Fruit fly (Drosophila melanogaster) whole organism, embryonic: ENCODE measurements around the gene AlaRS-m.

Experiments used
- CG10267 ChIP-seq: fragments of 200-800 bp; sonication (Bioruptor generic); optimal IDR thresholded peaks from 2 replicates; lab custom pipeline; 2018; ENCODE audit warnings: missing biosample characterization, mild to moderate bottlenecking, missing genetic modification characterization, moderate library complexity
- CG15479 ChIP-seq: fragments of 200-800 bp; sonication (Bioruptor generic); optimal IDR thresholded peaks from 3 replicates; lab custom pipeline; 2019; ENCODE audit warnings: missing biosample characterization, mild to moderate bottlenecking, missing genetic modification characterization, moderate library complexity
- CG15601 ChIP-seq: fragments of 200-800 bp; sonication (Bioruptor generic); optimal IDR thresholded peaks from 3 replicates; lab custom pipeline; 2019; ENCODE audit warnings: missing biosample characterization, mild to moderate bottlenecking, missing genetic modification characterization, moderate library complexity
- CG17328 ChIP-seq: fragments of 200-800 bp; sonication (Bioruptor generic); IDR thresholded peaks from 2 replicates; pipeline ENCODE4 v1.3.6; 2022; ENCODE audit warnings: missing biosample characterization, missing genetic modification characterization
- CG18476 ChIP-seq: fragments of 200-800 bp; sonication (Bioruptor generic); optimal IDR thresholded peaks from 2 replicates; lab custom pipeline; 2016; ENCODE audit warnings: missing biosample characterization, mild to moderate bottlenecking, missing genetic modification characterization
- CG2120 ChIP-seq: fragments of 200-800 bp; sonication (Bioruptor generic); optimal IDR thresholded peaks from 3 replicates; lab custom pipeline; 2016; ENCODE audit warnings: missing biosample characterization, missing genetic modification characterization
- CG30431 ChIP-seq: fragments of 200-800 bp; sonication (Bioruptor generic); optimal IDR thresholded peaks from 2 replicates; lab custom pipeline; 2017; ENCODE audit warnings: missing biosample characterization, missing genetic modification characterization
- CG3163 ChIP-seq: fragments of 200-800 bp; sonication (Bioruptor generic); optimal IDR thresholded peaks from 3 replicates; lab custom pipeline; 2016; ENCODE audit warnings: missing biosample characterization, missing genetic modification characterization
- CG4820 ChIP-seq: fragments of 200-800 bp; sonication (Bioruptor generic); optimal IDR thresholded peaks from 3 replicates; lab custom pipeline; 2016; ENCODE audit warnings: missing biosample characterization, missing genetic modification characterization
- CG6272 ChIP-seq: fragments of 200-800 bp; sonication (Bioruptor generic); IDR thresholded peaks from 2 replicates; pipeline ENCODE4 v1.3.6; 2022; ENCODE audit warnings: missing biosample characterization, missing genetic modification characterization
- CG6654 ChIP-seq: fragments of 200-800 bp; sonication (Bioruptor generic); optimal IDR thresholded peaks from 2 replicates; lab custom pipeline; 2017; ENCODE audit warnings: missing biosample characterization, mild to moderate bottlenecking, missing genetic modification characterization
- CG6689 ChIP-seq: fragments of 200-800 bp; sonication (Bioruptor generic); IDR thresholded peaks from 2 replicates; pipeline ENCODE4 v1.3.6; 2022; ENCODE audit warnings: missing biosample characterization, missing genetic modification characterization
- CG6813 ChIP-seq: fragments of 200-800 bp; sonication (Bioruptor generic); optimal IDR thresholded peaks from 2 replicates; lab custom pipeline; 2017; ENCODE audit warnings: missing biosample characterization, missing genetic modification characterization, mild to moderate bottlenecking, moderate library complexity, missing genetic modification reagents
- CG8478 ChIP-seq: fragments of >200 bp; optimal IDR thresholded peaks from 2 replicates; lab custom pipeline; 2018
- CG8765 ChIP-seq: fragments of 200-800 bp; sonication (Bioruptor generic); IDR thresholded peaks from 2 replicates; pipeline ENCODE4 v1.3.6; 2022; ENCODE audit warnings: missing biosample characterization, missing genetic modification characterization
- CG9215 ChIP-seq: fragments of 200-800 bp; sonication (Bioruptor generic); IDR thresholded peaks from 2 replicates; pipeline ENCODE4 v1.3.6; 2022; ENCODE audit warnings: missing biosample characterization, missing genetic modification characterization
- Deaf1 ChIP-seq: fragments of 200-800 bp; optimal IDR thresholded peaks from 3 replicates; lab custom pipeline; 2019; ENCODE audit warnings: missing biosample characterization, mild to moderate bottlenecking, missing genetic modification characterization, moderate library complexity
- HLH3B ChIP-seq: fragments of 200-800 bp; sonication (Bioruptor generic); IDR thresholded peaks from 2 replicates; pipeline ENCODE4 v1.3.6; 2022; ENCODE audit warnings: missing biosample characterization, missing genetic modification characterization
- HmgZ ChIP-seq: fragments of 200-800 bp; sonication (Bioruptor generic); optimal IDR thresholded peaks from 2 replicates; lab custom pipeline; 2018; ENCODE audit warnings: missing biosample characterization, mild to moderate bottlenecking, missing genetic modification characterization
- Hr51 ChIP-seq, 2 experiments: fragments of 200-800 bp; sonication (Bioruptor generic); optimal IDR thresholded peaks; 2 replicates in 1 of 2; 3 replicates in 1 of 2; lab custom pipeline; 2016 to 2018; ENCODE audit warnings: missing biosample characterization in 2 of 2, missing genetic modification characterization in 2 of 2, mild to moderate bottlenecking in 1 of 2, moderate library complexity in 1 of 2
- Lhr ChIP-seq: fragments of 200-800 bp; sonication (Bioruptor generic); optimal IDR thresholded peaks from 3 replicates; lab custom pipeline; 2017; ENCODE audit warnings: mild to moderate bottlenecking, missing biosample characterization, missing genetic modification reagents, missing genetic modification characterization
- Lim3 ChIP-seq: fragments of 200-800 bp; sonication (Bioruptor generic); IDR thresholded peaks from 2 replicates; pipeline ENCODE4 v1.3.6; 2022; ENCODE audit warnings: missing biosample characterization, missing genetic modification characterization
- MBD-R2 ChIP-seq: fragments of 200-800 bp; sonication (Bioruptor generic); IDR thresholded peaks from 2 replicates; pipeline ENCODE4 v1.3.6; 2022; ENCODE audit warnings: missing biosample characterization, missing genetic modification characterization
- MTF-1 ChIP-seq: fragments of 200-800 bp; sonication (Bioruptor generic); optimal IDR thresholded peaks from 2 replicates; lab custom pipeline; 2018; ENCODE audit warnings: missing biosample characterization, mild to moderate bottlenecking, missing genetic modification characterization, borderline replicate concordance
- Mad ChIP-seq: fragments of 200-800 bp; sonication (Bioruptor generic); optimal IDR thresholded peaks from 2 replicates; lab custom pipeline; 2016; ENCODE audit warnings: missing biosample characterization, missing genetic modification characterization
- Mrtf ChIP-seq: fragments of 200-800 bp; sonication (Bioruptor generic); IDR thresholded peaks from 3 replicates; pipeline ENCODE4 v1.3.6; 2022; ENCODE audit warnings: missing biosample characterization, missing genetic modification characterization
- Oaz ChIP-seq: fragments of 200-800 bp; sonication (Bioruptor generic); IDR thresholded peaks from 2 replicates; pipeline ENCODE4 v1.3.6; 2022; ENCODE audit warnings: missing biosample characterization, missing genetic modification characterization
- PHDP ChIP-seq: fragments of 200-800 bp; sonication (Bioruptor generic); optimal IDR thresholded peaks from 3 replicates; lab custom pipeline; 2018; ENCODE audit warnings: missing biosample characterization, mild to moderate bottlenecking, missing genetic modification characterization, moderate library complexity
- Poxn ChIP-seq: fragments of 200-800 bp; sonication (Bioruptor generic); IDR thresholded peaks from 2 replicates; pipeline ENCODE4 v1.3.6; 2022; ENCODE audit warnings: missing biosample characterization, missing genetic modification characterization
- Usf ChIP-seq: fragments of 200-800 bp; sonication (Bioruptor generic); optimal IDR thresholded peaks from 2 replicates; lab custom pipeline; 2017; ENCODE audit warnings: missing genotype, missing biosample characterization, missing genetic modification characterization
- Xbp1 ChIP-seq: fragments of 200-800 bp; sonication (Bioruptor generic); optimal IDR thresholded peaks from 3 replicates; lab custom pipeline; 2016; ENCODE audit warnings: missing biosample characterization, mild to moderate bottlenecking, missing genetic modification characterization
- ara ChIP-seq: fragments of 200-800 bp; sonication (Bioruptor generic); IDR thresholded peaks from 2 replicates; pipeline ENCODE4 v1.3.6; 2022; ENCODE audit warnings: missing biosample characterization, missing genetic modification characterization
- ash1 ChIP-seq: fragments of 200-800 bp; sonication (Bioruptor generic); optimal IDR thresholded peaks from 2 replicates; lab custom pipeline; 2018; ENCODE audit warnings: missing biosample characterization, mild to moderate bottlenecking, missing genetic modification characterization
- az2 ChIP-seq: fragments of 200-800 bp; sonication (Bioruptor generic); optimal IDR thresholded peaks from 3 replicates; lab custom pipeline; 2016; ENCODE audit warnings: missing biosample characterization, missing genetic modification characterization
- cas ChIP-seq: fragments of 200-800 bp; sonication (Bioruptor generic); IDR thresholded peaks from 2 replicates; pipeline ENCODE4 v1.3.6; 2022; ENCODE audit warnings: missing biosample characterization, missing genetic modification characterization
- chif ChIP-seq, 2 experiments: fragments of 200-800 bp; sonication (Bioruptor generic); optimal IDR thresholded peaks; 3 replicates each; lab custom pipeline; 2016; ENCODE audit warnings: missing biosample characterization in 2 of 2, missing genetic modification characterization in 2 of 2
- dan ChIP-seq: fragments of 200-800 bp; sonication (Bioruptor generic); IDR thresholded peaks from 2 replicates; pipeline ENCODE4 v1.3.6; 2022; ENCODE audit warnings: missing biosample characterization, missing genetic modification characterization
- esg ChIP-seq: fragments of 200-800 bp; sonication (Bioruptor generic); conservative IDR thresholded peaks from 2 replicates; pipeline ENCODE4 v1.3.6; 2022; ENCODE audit warnings: missing biosample characterization, missing genetic modification characterization
- gcm ChIP-seq: fragments of 200-800 bp; sonication (Bioruptor generic); optimal IDR thresholded peaks from 2 replicates; lab custom pipeline; 2019; ENCODE audit warnings: missing biosample characterization, mild to moderate bottlenecking, missing genetic modification characterization, moderate library complexity
- gcm2 ChIP-seq: fragments of 200-800 bp; sonication (Bioruptor generic); optimal IDR thresholded peaks from 2 replicates; lab custom pipeline; 2016; ENCODE audit warnings: missing biosample characterization, missing genetic modification characterization
- lilli ChIP-seq: fragments of 200-800 bp; sonication (Bioruptor generic); optimal IDR thresholded peaks from 3 replicates; lab custom pipeline; 2016; ENCODE audit warnings: missing biosample characterization, missing genetic modification characterization
- maf-S ChIP-seq: fragments of 200-800 bp; sonication (Bioruptor generic); optimal IDR thresholded peaks from 2 replicates; lab custom pipeline; 2016; ENCODE audit warnings: missing biosample characterization, missing genetic modification characterization
- mld ChIP-seq: fragments of 200-800 bp; sonication (Bioruptor generic); IDR thresholded peaks from 3 replicates; pipeline ENCODE4 v1.3.6; 2022; ENCODE audit warnings: missing biosample characterization, missing genetic modification characterization; ENCODE audit not compliant: partially characterized antibody
- nerfin-1 ChIP-seq: fragments of 200-800 bp; sonication (Bioruptor generic); optimal IDR thresholded peaks from 3 replicates; lab custom pipeline; 2019; ENCODE audit warnings: missing biosample characterization, mild to moderate bottlenecking, missing genetic modification characterization, moderate library complexity
- repo ChIP-seq: fragments of 200-800 bp; sonication (Bioruptor generic); optimal IDR thresholded peaks from 2 replicates; lab custom pipeline; 2016; ENCODE audit warnings: missing biosample characterization, missing genetic modification characterization
- sc ChIP-seq, 3 experiments: fragments of >200 bp in 2 of 3; fragments of 200-800 bp in 1 of 3; sonication (Bioruptor generic) in 1 of 3; optimal IDR thresholded peaks; 2 replicates in 2 of 3; 3 replicates in 1 of 3; lab custom pipeline; 2017; ENCODE audit warnings: mild to moderate bottlenecking in 1 of 3, missing biosample characterization in 1 of 3, missing genetic modification characterization in 1 of 3, missing genetic modification reagents in 1 of 3
- slou ChIP-seq: fragments of 200-800 bp; sonication (Bioruptor generic); optimal IDR thresholded peaks from 3 replicates; lab custom pipeline; 2016; ENCODE audit warnings: missing biosample characterization, missing genetic modification characterization
- tll ChIP-seq, 2 experiments: fragments of 200-800 bp in 1 of 2; fragments of >200 bp in 1 of 2; sonication (Bioruptor generic) in 1 of 2; optimal IDR thresholded peaks; 2 replicates each; lab custom pipeline; 2017 to 2019; ENCODE audit warnings: missing biosample characterization in 2 of 2, missing genetic modification characterization in 2 of 2, mild to moderate bottlenecking in 1 of 2, moderate library complexity in 1 of 2
- z ChIP-seq: fragments of 200-800 bp; sonication (Bioruptor generic); IDR thresholded peaks from 3 replicates; pipeline ENCODE4 v1.3.6; 2022; ENCODE audit warnings: missing biosample characterization, missing genetic modification characterization

AlaRS-m gene

DNA sequence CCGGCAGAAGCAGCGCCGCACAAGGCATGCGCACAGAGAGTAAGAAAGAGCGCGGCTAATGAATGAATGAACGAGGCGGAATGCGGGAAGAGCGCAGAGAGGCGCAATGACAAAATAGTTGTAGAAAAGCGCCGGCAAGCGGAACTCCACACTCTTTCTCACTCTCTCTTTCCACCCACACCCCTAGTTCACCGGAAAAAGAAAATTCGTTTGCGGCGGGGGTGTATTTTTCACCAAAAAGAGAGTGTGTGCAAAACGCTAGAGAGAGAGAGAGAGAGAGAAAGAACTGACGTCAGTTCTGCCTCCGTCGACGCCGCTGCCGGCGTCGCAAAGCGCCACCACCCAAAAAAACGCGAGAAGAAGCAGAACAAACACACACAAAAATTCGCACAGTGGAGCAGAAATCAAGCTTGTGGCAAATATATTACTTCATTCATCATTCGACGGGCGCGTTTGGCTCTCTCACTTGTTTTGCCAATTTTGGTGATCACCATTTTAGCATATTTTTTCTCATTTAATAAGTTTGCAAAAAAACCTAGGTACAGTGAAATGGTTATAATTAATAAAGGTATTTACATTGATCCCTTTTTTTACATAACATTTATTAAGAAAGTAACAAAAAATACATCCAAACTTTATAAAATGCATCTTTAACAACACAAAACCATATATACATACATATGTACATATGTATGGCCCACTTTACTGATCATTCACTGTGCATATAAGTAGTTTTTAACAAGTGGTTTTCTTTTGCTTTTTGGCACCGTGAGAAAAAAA lies 39.2 kb downstream of the AlaRS-m start (continued):
- no peak for TF ChIP-seq ash1 (GFP tag; lab: Kevin White, UChicago)
- TF ChIP-seq Lhr (GFP tag; lab: Kevin White, UChicago): no peak
- no peak for TF ChIP-seq CG6272 (GFP tag; lab: Robert Waterston, UW)
- TF ChIP-seq CG10267: peak; percentile 19
- peak; percentile 58; the same call in 1 of the 2 replicates for TF ChIP-seq esg (GFP tag; lab: Robert Waterston, UW)
- TF ChIP-seq Hr51 (GFP tag; optimal IDR thresholded peaks at IDR 0.05; lab: Kevin White, UChicago): peak in 1 of 2 experiments; percentile 81
- TF ChIP-seq Mad (GFP tag; lab: Kevin White, UChicago): peak; percentile 10
- TF ChIP-seq chif (GFP tag; optimal IDR thresholded peaks at IDR 0.05; lab: Kevin White, UChicago): peak; percentile 33 to 39
- TF ChIP-seq repo (GFP tag; lab: Kevin White, UChicago): no peak
- TF ChIP-seq dan: no peak
- TF ChIP-seq az2: peak; percentile 53
- TF ChIP-seq nerfin-1 (tag; lab: Kevin White, UChicago): peak; percentile 90
- TF ChIP-seq CG18476 (GFP tag; lab: Kevin White, UChicago): no peak
- no peak; the same call in 1 of the 2 replicates for TF ChIP-seq CG17328 (GFP tag; lab: Robert Waterston, UW)
- no peak for TF ChIP-seq CG8765 (GFP tag; lab: Robert Waterston, UW)
- peak; percentile 86 for TF ChIP-seq CG3163 (GFP tag; lab: Kevin White, UChicago)
- peak; percentile 19 for TF ChIP-seq gcm2
- TF ChIP-seq PHDP: peak; percentile 48
- TF ChIP-seq Xbp1 (GFP tag; lab: Kevin White, UChicago): peak; percentile 55
- TF ChIP-seq HLH3B (GFP tag; lab: Robert Waterston, UW): 0 out of 2 replicates have a peak, but pooled peaks have one; percentile 14
- no peak for TF ChIP-seq CG15601 (tag; lab: Kevin White, UChicago)
- no peak for TF ChIP-seq Poxn
- no peak for TF ChIP-seq cas
- no peak for TF ChIP-seq Mrtf (GFP tag; lab: Robert Waterston, UW)
- peak; percentile 65 for TF ChIP-seq CG15479
- TF ChIP-seq CG30431 (GFP tag; lab: Kevin White, UChicago): peak; percentile 19
- no peak for TF ChIP-seq Oaz
- TF ChIP-seq Usf (GFP tag; lab: Kevin White, UChicago): peak; percentile 39
- no peak for TF ChIP-seq z (GFP tag; lab: Robert Waterston, UW)
- no peak for TF ChIP-seq CG6813
- TF ChIP-seq MBD-R2 (GFP tag; lab: Robert Waterston, UW): peak; percentile 27; the same call in 1 of the 2 replicates
- peak; percentile 32 for TF ChIP-seq CG6654 (GFP tag; lab: Kevin White, UChicago)
- peak; percentile 64 for TF ChIP-seq gcm (GFP tag; lab: Kevin White, UChicago)
- TF ChIP-seq Deaf1 (tag; lab: Kevin White, UChicago): no peak
- TF ChIP-seq Lim3: no peak
- peak; percentile 77 for TF ChIP-seq lilli (GFP tag; lab: Kevin White, UChicago)
- TF ChIP-seq sc (optimal IDR thresholded peaks at IDR 0.05; lab: Kevin White, UChicago): no peak
- no peak for TF ChIP-seq sc (GFP tag; optimal IDR thresholded peaks at IDR 0.05; lab: Kevin White, UChicago)
- no peak for TF ChIP-seq CG8478 (lab: Kevin White, UChicago)
- peak; percentile 74 for TF ChIP-seq CG2120 (GFP tag; lab: Kevin White, UChicago)
- no peak for TF ChIP-seq CG6689 (GFP tag; lab: Robert Waterston, UW)
- TF ChIP-seq ara (GFP tag; lab: Robert Waterston, UW): no peak
- TF ChIP-seq tll (GFP tag; optimal IDR thresholded peaks at IDR 0.05; lab: Kevin White, UChicago): no peak
- TF ChIP-seq slou (GFP tag; lab: Kevin White, UChicago): no peak
- peak; percentile 18 for TF ChIP-seq CG4820 (GFP tag; lab: Kevin White, UChicago)
- no peak for TF ChIP-seq HmgZ (tag; lab: Kevin White, UChicago)
- no peak for TF ChIP-seq MTF-1 (GFP tag; lab: Kevin White, UChicago)
- no peak for TF ChIP-seq mld (GFP tag; lab: Robert Waterston, UW)
- peak; percentile 58 for TF ChIP-seq CG9215 (GFP tag; lab: Robert Waterston, UW)
- TF ChIP-seq maf-S (GFP tag; lab: Kevin White, UChicago): no peak
